Worm (Caenorhabditis elegans): ENCODE measurements around the gene cyp-13A12.

DNA sequence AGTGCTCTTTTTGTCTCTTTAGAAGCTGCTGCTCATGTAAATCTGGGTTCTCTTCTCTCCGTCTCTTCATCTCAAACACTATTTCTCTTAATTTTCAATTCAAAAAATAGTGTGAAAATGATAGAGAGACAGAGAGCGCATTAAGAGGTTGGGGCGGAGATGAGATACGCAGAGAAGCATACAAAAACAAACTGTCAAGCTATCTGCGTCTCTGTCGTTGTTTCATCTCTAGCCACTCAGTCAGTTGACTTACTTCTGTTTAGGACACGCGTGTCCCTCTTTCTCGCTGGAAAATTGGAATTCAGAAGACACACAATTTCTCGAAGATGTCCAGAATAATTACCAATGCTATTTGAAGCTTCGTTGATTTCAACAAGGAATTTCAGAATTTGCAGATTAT is 36.8 kb downstream of the cyp-13A12 start:
- TF ChIP-seq unc-130 (GFP tag; optimal IDR thresholded peaks at IDR 0.05) (no peak), unc-62 (GFP tag; optimal IDR thresholded peaks at IDR 0.05 in 1 of 2) (peak in 1 of 2 experiments; percentile 99), unc-62 (tag; optimal IDR thresholded peaks at IDR 0.05) (no peak), snpc-1.2 (GFP tag; IDR thresholded peaks at IDR 0.05) (no peak), egl-27 (tag; optimal IDR thresholded peaks at IDR 0.05) (no peak), ceh-28 (tag; optimal IDR thresholded peaks at IDR 0.05) (no peak), nhr-11 (tag; optimal IDR thresholded peaks at IDR 0.05) (peak; percentile 90)

All from whole organism, L4 larva.